Fruit fly (Drosophila melanogaster) whole organism, pupa: Measurements from ENCODE around the gene r.

Experiments
- CG12605 ChIP-seq: fragments of 200-800 bp; sonication (Bioruptor generic); IDR thresholded peaks from 2 replicates; pipeline ENCODE4 v1.3.6; 2022; ENCODE audit warnings: missing biosample characterization, missing genetic modification characterization
- CG15710 ChIP-seq: fragments of 200-800 bp; sonication (Bioruptor generic); optimal IDR thresholded peaks from 2 replicates; lab custom pipeline; 2018; ENCODE audit warnings: missing biosample characterization, mild to moderate bottlenecking, missing genetic modification characterization, moderate library complexity
- CG34367 ChIP-seq: fragments of 200-800 bp; sonication (Bioruptor generic); optimal IDR thresholded peaks from 2 replicates; lab custom pipeline; 2018; ENCODE audit warnings: missing biosample characterization, mild to moderate bottlenecking, missing genetic modification characterization
- CG9948 ChIP-seq: fragments of 200-800 bp; sonication (Bioruptor generic); optimal IDR thresholded peaks from 2 replicates; lab custom pipeline; 2018; ENCODE audit warnings: missing biosample characterization, mild to moderate bottlenecking, missing genetic modification characterization, moderate library complexity
- D1 ChIP-seq: fragments of 200-800 bp; sonication (Bioruptor generic); optimal IDR thresholded peaks from 2 replicates; lab custom pipeline; 2018; ENCODE audit warnings: missing biosample characterization, mild to moderate bottlenecking, missing genetic modification characterization, moderate library complexity
- Snoo ChIP-seq: fragments of 200-800 bp; sonication (Bioruptor generic); optimal IDR thresholded peaks from 3 replicates; lab custom pipeline; 2017; ENCODE audit warnings: missing biosample characterization, mild to moderate bottlenecking, missing genetic modification characterization, inconsistent platforms

dm6 chrX:16694959-16695358 is 39.8 kb downstream of the r start, which contains the start of gene Septin4:
- TF ChIP-seq CG12605 (GFP tag; lab: Robert Waterston, UW) (no peak), CG15710 (no peak), CG34367 (tag; lab: Kevin White, UChicago) (no peak), CG9948 (tag; lab: Kevin White, UChicago) (no peak), Snoo (tag; lab: Kevin White, UChicago) (no peak), D1 (tag; lab: Kevin White, UChicago) (no peak)
